Worm (Caenorhabditis elegans): Measurements from ENCODE around the gene unc-62.
"Not testable (repeated sequence)": the region's sequence is repeated elsewhere in the genome, so short reads cannot be mapped to it uniquely, and the experiment has no call there.

unc-62 gene

DNA sequence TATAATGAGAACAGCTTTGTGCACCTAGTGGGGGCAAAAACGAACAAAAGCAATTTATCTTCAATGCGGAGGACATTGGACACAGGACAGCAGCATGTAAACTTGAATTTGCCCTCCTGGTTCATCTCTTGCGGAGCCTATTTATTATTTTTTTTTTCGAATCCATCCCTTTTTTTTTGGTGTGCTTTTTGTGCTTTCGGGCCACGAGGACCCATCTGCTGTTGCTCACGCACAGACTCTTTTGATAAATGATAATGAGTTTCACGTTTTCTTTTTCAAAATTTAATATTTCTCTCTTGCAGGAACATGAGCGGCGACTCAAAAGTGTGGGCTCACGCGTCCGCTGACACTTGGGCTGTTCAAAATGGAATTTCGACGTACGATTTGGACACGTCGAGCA is at the start of gene unc-62:
TSS of gene unc-62 (plus strand) at position 301 of the 400 bp plus-strand sequence.
- TF ChIP-seq klf-2 (GFP tag; conservative IDR thresholded peaks at IDR 0.05) (no peak), flt-1 (GFP tag; IDR thresholded peaks at IDR 0.05) (no peak), tab-1 (GFP tag; IDR thresholded peaks at IDR 0.05) (no peak), med-1 (GFP tag; optimal IDR thresholded peaks at IDR 0.05; ENCODE audit: insufficient read depth) (no peak), ztf-23 (GFP tag; IDR thresholded peaks at IDR 0.05) (no peak), ztf-29 (GFP tag; IDR thresholded peaks at IDR 0.05) (no peak), ref-1 (GFP tag; conservative IDR thresholded peaks at IDR 0.05) (no peak), T22C8.4 (GFP tag; IDR thresholded peaks at IDR 0.05) (no peak)

DNA sequence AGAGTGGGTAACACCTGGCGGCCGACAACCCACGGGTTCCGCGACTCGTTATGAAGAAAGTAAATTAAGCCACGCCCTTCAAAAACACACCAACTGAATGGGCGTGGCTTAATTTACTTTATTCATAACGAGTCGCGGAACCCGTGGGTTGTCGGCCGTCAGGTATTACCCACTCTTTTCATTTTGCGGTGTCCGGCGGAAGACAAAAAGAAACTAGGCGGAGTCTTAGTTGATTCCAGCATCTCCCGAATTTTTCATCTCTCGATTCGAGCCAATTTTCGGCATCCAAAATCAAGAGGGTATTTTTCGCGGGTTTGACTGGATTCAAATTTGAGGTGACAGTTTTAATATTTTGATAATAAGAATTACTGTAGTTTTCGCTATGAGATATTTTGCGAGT is 49.6 kb upstream of the unc-62 start:
- no peak for TF ChIP-seq med-1 (GFP tag; optimal IDR thresholded peaks at IDR 0.05; ENCODE audit: insufficient read depth)
- no peak for TF ChIP-seq ztf-29 (GFP tag; IDR thresholded peaks at IDR 0.05)
- no peak for TF ChIP-seq klf-2 (GFP tag; conservative IDR thresholded peaks at IDR 0.05)
- no peak for TF ChIP-seq tab-1 (GFP tag; IDR thresholded peaks at IDR 0.05)
- no peak for TF ChIP-seq T22C8.4 (GFP tag; IDR thresholded peaks at IDR 0.05)
- no peak for TF ChIP-seq flt-1 (GFP tag; IDR thresholded peaks at IDR 0.05)
- TF ChIP-seq ztf-23 (GFP tag; IDR thresholded peaks at IDR 0.05) = no peak
- no peak for TF ChIP-seq cog-1 (tag; optimal IDR thresholded peaks at IDR 0.05)
- no peak for TF ChIP-seq ref-1 (GFP tag; conservative IDR thresholded peaks at IDR 0.05)

DNA sequence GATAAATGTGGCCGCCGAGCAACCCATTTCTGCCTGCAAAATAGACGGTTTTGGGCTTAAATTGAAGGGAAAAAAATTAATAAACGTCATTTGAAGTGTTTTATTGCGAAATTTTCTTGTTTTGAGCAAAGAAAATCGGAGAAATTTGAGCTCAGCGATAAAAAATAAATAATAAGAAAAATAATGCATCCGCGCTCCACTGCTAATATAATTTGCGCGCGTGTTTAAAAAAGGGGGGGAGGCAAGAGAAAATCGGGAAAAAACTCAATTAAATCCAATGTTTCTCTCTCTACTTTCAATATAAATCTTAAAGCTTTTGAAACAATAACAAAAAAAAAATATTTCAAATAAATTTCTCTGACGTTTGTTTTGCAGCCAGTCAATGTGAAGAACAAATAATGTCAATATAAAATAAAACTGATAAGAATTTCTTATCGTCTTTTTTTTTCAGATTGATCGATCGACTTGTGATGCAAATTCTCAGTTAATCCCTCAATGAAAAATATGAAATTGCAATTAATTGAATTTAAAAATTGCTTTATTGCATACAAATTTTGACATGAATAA is 46.7 kb upstream of the unc-62 start, which contains the start of gene rft-2:
TSS of gene rft-2 (minus strand) at position 41 of the 567 bp plus-strand sequence.
- TF ChIP-seq T22C8.4 (GFP tag; IDR thresholded peaks at IDR 0.05) (no peak), ref-1 (GFP tag; conservative IDR thresholded peaks at IDR 0.05) (no peak), tab-1 (GFP tag; IDR thresholded peaks at IDR 0.05) (no peak), klf-2 (GFP tag; conservative IDR thresholded peaks at IDR 0.05) (no peak), ztf-23 (GFP tag; IDR thresholded peaks at IDR 0.05) (no peak), med-1 (GFP tag; optimal IDR thresholded peaks at IDR 0.05; ENCODE audit: insufficient read depth) (no peak), cog-1 (tag; optimal IDR thresholded peaks at IDR 0.05) (no peak), ztf-29 (GFP tag; IDR thresholded peaks at IDR 0.05) (no peak), flt-1 (GFP tag; IDR thresholded peaks at IDR 0.05) (no peak)

DNA sequence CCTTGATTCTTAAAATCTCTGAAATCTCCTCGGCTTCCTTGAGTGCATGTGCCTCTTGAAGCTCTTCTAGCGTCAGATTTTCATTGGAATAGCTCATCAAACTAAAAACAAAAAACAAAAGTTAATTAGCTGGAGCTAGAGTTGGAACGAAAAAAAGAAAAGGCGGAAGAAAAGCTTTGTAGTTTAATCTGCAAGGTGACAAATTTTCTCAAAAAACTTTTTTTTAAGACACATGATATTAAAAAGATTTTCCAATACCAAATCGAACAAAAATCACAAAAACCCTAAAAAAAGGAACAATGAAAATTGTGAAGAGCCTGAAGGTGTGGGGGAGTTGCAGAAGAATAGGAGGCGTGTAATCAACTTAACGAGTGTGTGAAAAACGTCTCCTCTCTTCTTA is 42.6 kb upstream of the unc-62 start, which contains the start of gene gnrr-5:
TSS of gene gnrr-5 (minus strand) at position 101 of the 400 bp plus-strand sequence.
- no peak for TF ChIP-seq T22C8.4 (GFP tag; IDR thresholded peaks at IDR 0.05)
- TF ChIP-seq tab-1 (GFP tag; IDR thresholded peaks at IDR 0.05) = no peak
- no peak for TF ChIP-seq flt-1 (GFP tag; IDR thresholded peaks at IDR 0.05)
- TF ChIP-seq ztf-29 (GFP tag; IDR thresholded peaks at IDR 0.05) = no peak
- TF ChIP-seq med-1 (GFP tag; optimal IDR thresholded peaks at IDR 0.05; ENCODE audit: insufficient read depth) = no peak
- TF ChIP-seq ref-1 (GFP tag; conservative IDR thresholded peaks at IDR 0.05) = no peak
- TF ChIP-seq klf-2 (GFP tag; conservative IDR thresholded peaks at IDR 0.05) = no peak

DNA sequence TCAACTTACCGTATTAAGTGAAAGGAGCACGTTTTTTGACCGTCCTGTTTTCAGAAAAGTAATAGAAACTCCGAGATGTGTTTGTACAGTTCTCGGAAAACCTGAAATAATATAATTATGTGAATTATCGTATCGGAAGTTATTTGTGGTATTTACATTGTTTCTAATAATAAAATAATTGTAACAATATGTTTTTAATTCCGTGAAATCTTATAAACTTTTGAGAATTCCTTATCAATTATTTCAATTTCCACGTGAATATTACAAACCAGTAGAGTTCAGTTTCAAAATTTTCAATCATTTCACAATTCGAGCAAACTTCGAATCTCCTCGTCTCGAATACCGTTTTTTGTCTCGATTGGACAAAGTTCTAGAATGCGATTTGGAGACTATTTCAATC is 26.2 kb upstream of the unc-62 start, which contains the start of gene T08H10.3:
TSS of gene T08H10.3 (plus strand) at position 301 of the 400 bp plus-strand sequence.
- TF ChIP-seq cog-1 (tag; optimal IDR thresholded peaks at IDR 0.05) (no peak), klf-2 (GFP tag; conservative IDR thresholded peaks at IDR 0.05) (no peak), ztf-23 (GFP tag; IDR thresholded peaks at IDR 0.05) (no peak), med-1 (GFP tag; optimal IDR thresholded peaks at IDR 0.05; ENCODE audit: insufficient read depth) (no peak), ztf-29 (GFP tag; IDR thresholded peaks at IDR 0.05) (no peak), tab-1 (GFP tag; IDR thresholded peaks at IDR 0.05) (no peak), T22C8.4 (GFP tag; IDR thresholded peaks at IDR 0.05) (no peak), flt-1 (GFP tag; IDR thresholded peaks at IDR 0.05) (no peak), ref-1 (GFP tag; conservative IDR thresholded peaks at IDR 0.05) (no peak)

DNA sequence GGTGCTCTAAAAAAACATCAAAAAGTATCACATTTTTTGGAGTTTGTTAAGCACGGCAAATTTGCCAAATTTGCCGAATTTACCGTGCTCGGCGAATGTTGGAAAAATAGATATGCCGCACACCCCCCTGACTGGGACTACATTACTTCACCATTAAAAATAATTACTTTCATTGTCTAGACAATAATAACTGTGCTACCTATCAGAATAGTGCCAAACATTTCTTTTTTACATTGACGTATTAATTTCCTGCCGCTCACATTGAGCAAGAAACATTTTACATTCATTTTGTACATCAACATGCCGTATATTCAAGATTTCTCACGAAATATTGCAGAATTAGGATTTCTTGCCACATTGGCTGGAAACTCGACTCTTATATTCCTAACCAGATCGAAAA is 22.7 kb upstream of the unc-62 start, which contains the start of gene str-35:
TSS of gene str-35 (plus strand) at position 301 of the 400 bp plus-strand sequence.
- not testable (repeated sequence) for TF ChIP-seq cog-1 (tag; optimal IDR thresholded peaks at IDR 0.05); klf-2 (GFP tag; conservative IDR thresholded peaks at IDR 0.05); ztf-23 (GFP tag; IDR thresholded peaks at IDR 0.05)

DNA sequence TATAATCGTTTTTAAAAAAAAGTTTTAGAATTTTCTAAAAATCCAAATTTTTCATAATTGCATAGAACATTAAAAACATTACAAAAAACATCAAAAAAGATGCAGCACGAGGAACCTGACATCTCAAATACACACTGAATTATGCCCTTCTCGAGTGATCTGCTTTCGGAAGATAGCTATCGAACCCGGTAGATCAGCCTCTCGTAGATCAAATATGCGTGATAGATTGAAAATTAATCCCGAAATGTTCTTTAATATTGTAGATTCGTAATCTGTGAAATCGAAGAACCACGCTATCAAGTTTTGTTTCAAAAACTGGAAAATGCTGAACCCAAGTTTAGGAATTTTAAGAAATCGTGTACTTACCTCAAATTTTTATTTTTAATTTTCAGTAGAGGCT is 15.4 kb upstream of the unc-62 start:
- TF ChIP-seq flt-1 (GFP tag; IDR thresholded peaks at IDR 0.05) = no peak
- no peak for TF ChIP-seq med-1 (GFP tag; optimal IDR thresholded peaks at IDR 0.05; ENCODE audit: insufficient read depth)
- TF ChIP-seq cog-1 (tag; optimal IDR thresholded peaks at IDR 0.05) = no peak
- TF ChIP-seq klf-2 (GFP tag; conservative IDR thresholded peaks at IDR 0.05) = no peak
- TF ChIP-seq ztf-29 (GFP tag; IDR thresholded peaks at IDR 0.05) = no peak
- TF ChIP-seq tab-1 (GFP tag; IDR thresholded peaks at IDR 0.05) = no peak
- TF ChIP-seq ztf-23 (GFP tag; IDR thresholded peaks at IDR 0.05) = no peak
- no peak for TF ChIP-seq T22C8.4 (GFP tag; IDR thresholded peaks at IDR 0.05)
- no peak for TF ChIP-seq ref-1 (GFP tag; conservative IDR thresholded peaks at IDR 0.05)

DNA sequence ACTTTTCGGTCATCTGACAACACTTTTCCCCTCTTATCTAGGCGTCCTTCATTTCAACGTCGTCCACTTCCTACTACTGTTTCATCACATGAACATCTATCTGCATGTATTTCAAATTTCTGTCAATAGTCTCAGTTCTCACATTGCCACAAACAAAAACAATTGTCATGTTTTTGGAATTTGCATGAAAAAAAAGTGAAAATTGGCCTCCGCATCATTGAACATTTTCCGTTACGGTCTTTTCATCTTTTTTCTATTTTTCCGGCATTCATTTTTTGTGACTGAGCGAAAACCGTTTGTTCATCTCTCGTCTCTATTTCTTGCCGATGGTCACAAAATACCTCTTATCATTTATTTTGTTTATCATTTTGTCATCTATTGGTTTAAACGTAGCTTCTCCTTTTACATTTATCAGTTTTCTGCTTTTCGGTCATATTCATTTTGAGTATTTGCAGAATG is 14.2 kb upstream of the unc-62 start, which contains the start of gene exc-15:
TSS of gene exc-15 (plus strand) at position 411 of the 459 bp plus-strand sequence.
- TF ChIP-seq ref-1 (GFP tag; conservative IDR thresholded peaks at IDR 0.05) (no peak), tab-1 (GFP tag; IDR thresholded peaks at IDR 0.05) (no peak), klf-2 (GFP tag; conservative IDR thresholded peaks at IDR 0.05) (no peak), T22C8.4 (GFP tag; IDR thresholded peaks at IDR 0.05) (no peak), med-1 (GFP tag; optimal IDR thresholded peaks at IDR 0.05; ENCODE audit: insufficient read depth) (no peak), flt-1 (GFP tag; IDR thresholded peaks at IDR 0.05) (no peak), ztf-23 (GFP tag; IDR thresholded peaks at IDR 0.05) (no peak), ztf-29 (GFP tag; IDR thresholded peaks at IDR 0.05) (no peak), cog-1 (tag; optimal IDR thresholded peaks at IDR 0.05) (no peak)

DNA sequence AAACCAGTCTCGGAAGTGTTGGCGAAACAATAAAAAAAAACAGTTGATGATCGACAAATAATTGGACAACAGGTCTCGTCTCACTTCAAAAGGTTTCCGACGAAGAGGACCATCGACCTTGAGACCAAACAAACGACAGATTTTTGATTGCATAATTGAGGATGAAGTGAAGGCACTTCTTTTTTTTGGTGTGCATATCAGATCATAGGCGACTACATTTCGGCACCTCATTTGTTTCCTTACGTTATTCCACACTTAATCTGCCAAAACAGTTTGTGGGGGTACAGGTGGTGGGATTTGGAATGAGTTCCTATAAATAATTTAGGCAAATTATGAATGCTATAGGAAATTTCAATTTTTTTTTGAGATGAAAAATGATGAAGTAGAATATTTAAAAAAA is 10.6 kb upstream of the unc-62 start:
- TF ChIP-seq flt-1 (GFP tag; IDR thresholded peaks at IDR 0.05) (no peak), T22C8.4 (GFP tag; IDR thresholded peaks at IDR 0.05) (no peak), ref-1 (GFP tag; conservative IDR thresholded peaks at IDR 0.05) (no peak), ztf-23 (GFP tag; IDR thresholded peaks at IDR 0.05) (no peak), cog-1 (tag; optimal IDR thresholded peaks at IDR 0.05) (no peak), med-1 (GFP tag; optimal IDR thresholded peaks at IDR 0.05; ENCODE audit: insufficient read depth) (no peak), tab-1 (GFP tag; IDR thresholded peaks at IDR 0.05) (no peak), ztf-29 (GFP tag; IDR thresholded peaks at IDR 0.05) (no peak), klf-2 (GFP tag; conservative IDR thresholded peaks at IDR 0.05) (no peak)

Data from whole organism, midembryonic.